Fruit fly (Drosophila melanogaster): ENCODE measurements around the gene CG4022.
A peak's percentile ranks its signal among the peaks of the same experiment; 100 is the strongest.

Gene CG4022

DNA sequence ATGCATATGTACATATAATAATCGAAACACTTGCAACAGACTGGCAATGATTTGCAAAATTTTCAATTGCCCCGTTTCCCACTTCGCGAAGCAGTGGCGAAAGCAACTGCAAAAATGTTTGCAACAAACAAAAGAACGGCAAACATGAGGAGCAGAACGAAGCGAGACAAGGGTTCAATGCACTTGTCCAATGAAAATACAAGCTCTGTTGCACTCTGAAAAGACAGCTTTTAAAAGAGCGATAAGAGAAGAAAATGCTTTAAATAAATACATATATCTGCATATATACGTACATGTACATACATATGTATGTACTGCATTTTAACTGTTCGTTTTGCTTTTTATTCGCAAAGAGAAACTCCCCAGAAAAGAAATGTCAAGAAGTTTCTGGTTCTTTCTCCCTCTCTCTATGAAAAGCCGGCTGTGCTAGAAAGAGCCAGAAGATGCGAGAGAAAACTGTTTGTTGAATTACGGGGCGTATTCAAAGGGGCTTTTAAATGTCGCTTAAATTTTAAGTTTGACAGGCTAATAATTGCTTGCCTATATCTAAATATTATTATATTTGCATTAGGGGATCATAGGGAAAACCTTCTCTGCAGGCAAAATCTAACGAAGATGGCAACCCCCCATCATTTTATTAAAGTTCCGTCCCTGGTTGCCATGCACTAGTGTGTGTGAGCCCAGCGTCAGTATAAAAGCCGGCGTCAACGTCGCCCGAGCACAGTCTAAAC is 27.1 kb downstream of the CG4022 start, which contains the start of gene Hsp27 (continued):
- TF ChIP-seq CG6792 (GFP tag; optimal IDR thresholded peaks at IDR 0.05) (peak; percentile 100), CG8632 (GFP tag; optimal IDR thresholded peaks at IDR 0.05) (peak; percentile 100), acj6 (GFP tag; optimal IDR thresholded peaks at IDR 0.05) (peak; percentile 100), CG10631 (GFP tag; optimal IDR thresholded peaks at IDR 0.05) (peak; percentile 100), Sox14 (GFP tag; optimal IDR thresholded peaks at IDR 0.05) (peak; percentile 100), Sox15 (GFP tag; optimal IDR thresholded peaks at IDR 0.05) (peak; percentile 99), CG15336 (GFP tag; IDR thresholded peaks at IDR 0.05) (peak; percentile 100), OdsH (GFP tag; optimal IDR thresholded peaks at IDR 0.05) (peak; percentile 100), pdm3 (GFP tag; optimal IDR thresholded peaks at IDR 0.05) (peak; percentile 100), CG34406 (GFP tag; optimal IDR thresholded peaks at IDR 0.05) (peak; percentile 100), fkh (GFP tag; optimal IDR thresholded peaks at IDR 0.05) (peak; percentile 98), esn (GFP tag; optimal IDR thresholded peaks at IDR 0.05) (peak; percentile 100), CG16779 (tag; optimal IDR thresholded peaks at IDR 0.05) (peak; percentile 99), Sox102F (GFP tag; optimal IDR thresholded peaks at IDR 0.05) (peak; percentile 100), CG31627 (GFP tag; optimal IDR thresholded peaks at IDR 0.05) (peak; percentile 99), Eip93F (GFP tag; optimal IDR thresholded peaks at IDR 0.05) (peak; percentile 100), svp (GFP tag) (peak; percentile 100), CG6276 (GFP tag; optimal IDR thresholded peaks at IDR 0.05) (peak; percentile 100), vri (GFP tag; optimal IDR thresholded peaks at IDR 0.05) (peak; percentile 99), fd59A (GFP tag; optimal IDR thresholded peaks at IDR 0.05) (peak; percentile 99), CG7368 (GFP tag; optimal IDR thresholded peaks at IDR 0.05) (peak; percentile 100), CG6808 (GFP tag; optimal IDR thresholded peaks at IDR 0.05) (peak; percentile 99), CG32006 (GFP tag; optimal IDR thresholded peaks at IDR 0.05) (peak; percentile 100), salr (GFP tag; optimal IDR thresholded peaks at IDR 0.05) (peak; percentile 99 to 100), Hr38 (GFP tag; optimal IDR thresholded peaks at IDR 0.05) (peak; percentile 70), CG8119 (GFP tag; IDR thresholded peaks at IDR 0.05) (peak; percentile 100), CG6163 (GFP tag; IDR thresholded peaks at IDR 0.05) (peak; percentile 100), achi (GFP tag; optimal IDR thresholded peaks at IDR 0.05) (peak; percentile 99), Smox (GFP tag; optimal IDR thresholded peaks at IDR 0.05) (peak; percentile 99), eg (GFP tag; IDR thresholded peaks at IDR 0.05) (peak; percentile 100), cyc (GFP tag; optimal IDR thresholded peaks at IDR 0.05) (peak; percentile 100), CG6854 (GFP tag; optimal IDR thresholded peaks at IDR 0.05) (peak; percentile 100), Eip78C (GFP tag) (peak; percentile 100), Ets21C (GFP tag; optimal IDR thresholded peaks at IDR 0.05) (peak; percentile 99), Gug (GFP tag; IDR thresholded peaks at IDR 0.05) (peak; percentile 100), Met (GFP tag; optimal IDR thresholded peaks at IDR 0.05) (peak; percentile 100), net (GFP tag; optimal IDR thresholded peaks at IDR 0.05) (peak; percentile 100), CG3032 (tag; optimal IDR thresholded peaks at IDR 0.05) (peak; percentile 100), topi (GFP tag; optimal IDR thresholded peaks at IDR 0.05) (peak; percentile 100)

DNA sequence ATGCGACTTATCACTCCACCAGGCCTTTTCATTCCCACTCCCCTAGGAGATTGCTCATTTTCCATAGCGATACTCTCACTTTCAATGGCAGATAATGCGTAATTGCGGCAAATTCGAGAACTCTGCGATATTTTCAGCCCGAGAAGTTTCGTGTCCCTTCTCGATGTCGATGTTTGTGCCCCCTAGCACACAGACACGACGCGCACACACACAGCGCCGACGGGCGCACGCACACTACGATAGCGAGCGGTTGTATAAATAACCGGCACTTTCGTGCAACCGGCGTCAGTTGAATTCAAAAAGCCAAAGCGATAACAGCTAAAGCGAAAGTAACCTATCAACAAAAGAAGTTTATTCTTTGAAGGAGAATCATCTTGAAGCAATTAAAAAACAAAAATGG is 29.0 kb downstream of the CG4022 start, which contains the start of gene Hsp23:
Hsp23 (plus strand) TSS at position 281 of the 400 bp plus-strand sequence.
- TF ChIP-seq cyc (GFP tag; optimal IDR thresholded peaks at IDR 0.05) (peak; percentile 1), ss (GFP tag; optimal IDR thresholded peaks at IDR 0.05) (peak; percentile 64 to 71), CG10669 (GFP tag; optimal IDR thresholded peaks at IDR 0.05) (peak; percentile 35), OdsH (GFP tag; optimal IDR thresholded peaks at IDR 0.05) (peak; percentile 12), CG31627 (GFP tag; optimal IDR thresholded peaks at IDR 0.05) (no peak), CG16779 (tag; optimal IDR thresholded peaks at IDR 0.05) (no peak), eg (GFP tag; IDR thresholded peaks at IDR 0.05) (peak; percentile 37; the same call in 1 of the 3 replicates), Met (GFP tag; optimal IDR thresholded peaks at IDR 0.05) (peak; percentile 5), Blimp-1 (GFP tag; optimal IDR thresholded peaks at IDR 0.05) (peak; percentile 92), Eip75B (GFP tag; optimal IDR thresholded peaks at IDR 0.05) (peak; percentile 65), fd85E (GFP tag; optimal IDR thresholded peaks at IDR 0.05) (no peak), achi (GFP tag; optimal IDR thresholded peaks at IDR 0.05) (no peak), CG15336 (GFP tag; IDR thresholded peaks at IDR 0.05) (peak; percentile 41; the same call in 1 of the 2 replicates), CG11762 (GFP tag; optimal IDR thresholded peaks at IDR 0.05; ENCODE audit: insufficient read depth) (no peak), fd59A (GFP tag; optimal IDR thresholded peaks at IDR 0.05) (no peak), CG32006 (GFP tag; optimal IDR thresholded peaks at IDR 0.05) (no peak), Sox102F (GFP tag; optimal IDR thresholded peaks at IDR 0.05) (peak; percentile 43), acj6 (GFP tag; optimal IDR thresholded peaks at IDR 0.05) (no peak), CG6792 (GFP tag; optimal IDR thresholded peaks at IDR 0.05) (no peak), salr (GFP tag; optimal IDR thresholded peaks at IDR 0.05) (no peak), fkh (GFP tag; optimal IDR thresholded peaks at IDR 0.05) (no peak), CG6163 (GFP tag; IDR thresholded peaks at IDR 0.05) (peak; percentile 17; the same call in 2 of the 3 replicates), CG8119 (GFP tag; IDR thresholded peaks at IDR 0.05) (peak; percentile 22; the same call in 1 of the 3 replicates), CG3032 (tag; optimal IDR thresholded peaks at IDR 0.05) (peak; percentile 24), Hr39 (GFP tag; optimal IDR thresholded peaks at IDR 0.05) (no peak), Hr4 (GFP tag; optimal IDR thresholded peaks at IDR 0.05) (no peak), CG6808 (GFP tag; optimal IDR thresholded peaks at IDR 0.05) (peak; percentile 61), pdm3 (GFP tag; optimal IDR thresholded peaks at IDR 0.05) (no peak)
